Worm (Caenorhabditis elegans) whole organism, late embryonic: Measurements from ENCODE around the gene cutl-1.
"Not testable (repeated sequence)": the region's sequence is repeated elsewhere in the genome, so short reads cannot be mapped to it uniquely, and the experiment has no call there.

Experiments used
- F13H6.1 ChIP-seq: sonication (generic microtip); optimal IDR thresholded peaks from 2 replicates; lab custom pipeline; 2016; ENCODE audit warnings: missing genetic modification characterization, missing compliant biosample characterization
- K02D7.2 ChIP-seq: sonication (generic microtip); optimal IDR thresholded peaks from 2 replicates; lab custom pipeline; 2017; ENCODE audit warnings: mild to moderate bottlenecking, missing genetic modification characterization, missing compliant biosample characterization
- T23F11.4 ChIP-seq: fragments of 200-800 bp; sonication (Bioruptor generic); optimal IDR thresholded peaks from 2 replicates; lab custom pipeline; 2018; ENCODE audit warnings: mild to moderate bottlenecking, missing genetic modification characterization, missing compliant biosample characterization
- ama-1 ChIP-seq: fragments of 150-350 bp; optimal IDR thresholded peaks from 2 replicates; lab custom pipeline; 2014
- ceh-18 ChIP-seq: sonication (generic microtip); optimal IDR thresholded peaks from 2 replicates; lab custom pipeline; 2016; ENCODE audit warnings: missing genetic modification characterization, missing compliant biosample characterization
- ceh-19 ChIP-seq: fragments of 200-800 bp; sonication (Bioruptor generic); optimal IDR thresholded peaks from 2 replicates; lab custom pipeline; 2018; ENCODE audit warnings: mild to moderate bottlenecking, missing genetic modification characterization, missing compliant biosample characterization
- ceh-34 ChIP-seq: sonication (generic microtip); optimal IDR thresholded peaks from 2 replicates; lab custom pipeline; 2016; ENCODE audit warnings: mild to moderate bottlenecking, missing genetic modification characterization, missing compliant biosample characterization
- ceh-45 ChIP-seq: fragments of 200-800 bp; sonication (Bioruptor generic); IDR thresholded peaks from 2 replicates; pipeline ENCODE4 v1.3.6; 2022; ENCODE audit warnings: missing genetic modification reagents, missing genetic modification characterization, missing compliant biosample characterization
- ceh-6 ChIP-seq: fragments of 200-800 bp; sonication (Bioruptor generic); optimal IDR thresholded peaks from 2 replicates; lab custom pipeline; 2018; ENCODE audit warnings: mild to moderate bottlenecking, missing genetic modification characterization, missing compliant biosample characterization
- che-1 ChIP-seq: sonication (generic microtip); optimal IDR thresholded peaks from 2 replicates; lab custom pipeline; 2016; ENCODE audit warnings: mild to moderate bottlenecking, missing genetic modification characterization, missing compliant biosample characterization
- elt-2 ChIP-seq: sonication (generic microtip); optimal IDR thresholded peaks from 2 replicates; lab custom pipeline; 2016; ENCODE audit warnings: missing genetic modification reagents, missing genetic modification characterization, missing compliant biosample characterization
- fkh-10 ChIP-seq: fragments of 150-350 bp; optimal IDR thresholded peaks from 2 replicates; lab custom pipeline; 2014; ENCODE audit warnings: missing biosample characterization, missing genetic modification reagents, missing genetic modification characterization
- hlh-13 ChIP-seq: fragments of 200-800 bp; sonication (Bioruptor generic); optimal IDR thresholded peaks from 2 replicates; lab custom pipeline; 2018; ENCODE audit warnings: mild to moderate bottlenecking, missing genetic modification characterization, missing compliant biosample characterization
- hlh-30 ChIP-seq: sonication (generic microtip); optimal IDR thresholded peaks from 2 replicates; lab custom pipeline; 2017; ENCODE audit warnings: antibody characterized with exemption, missing genetic modification characterization, missing compliant biosample characterization; ENCODE audit not compliant: insufficient read depth
- hlh-6 ChIP-seq: sonication (generic microtip); optimal IDR thresholded peaks from 2 replicates; lab custom pipeline; 2016; ENCODE audit warnings: missing genotype, missing genetic modification characterization, missing compliant biosample characterization
- hlh-8 ChIP-seq: sonication (generic microtip); optimal IDR thresholded peaks from 2 replicates; lab custom pipeline; 2016; ENCODE audit warnings: missing genotype, missing genetic modification characterization, missing compliant biosample characterization
- lim-6 ChIP-seq: sonication (generic microtip); optimal IDR thresholded peaks from 2 replicates; lab custom pipeline; 2016; ENCODE audit warnings: missing genetic modification characterization, missing compliant biosample characterization
- mec-3 ChIP-seq: sonication (generic microtip); optimal IDR thresholded peaks from 2 replicates; lab custom pipeline; 2016; ENCODE audit warnings: borderline replicate concordance, missing genetic modification characterization, missing compliant biosample characterization
- nfya-1 ChIP-seq: sonication (generic microtip); optimal IDR thresholded peaks from 2 replicates; lab custom pipeline; 2017; ENCODE audit warnings: missing genetic modification characterization, mild to moderate bottlenecking, missing compliant biosample characterization, antibody characterized with exemption, moderate library complexity
- nhr-11 ChIP-seq: fragments of 150-350 bp; optimal IDR thresholded peaks from 2 replicates; lab custom pipeline; 2014; ENCODE audit warnings: missing biosample characterization, missing genetic modification characterization
- nhr-232 ChIP-seq: sonication (generic microtip); optimal IDR thresholded peaks from 2 replicates; lab custom pipeline; 2016; ENCODE audit warnings: missing genetic modification characterization, missing compliant biosample characterization
- npax-4 ChIP-seq: sonication (generic microtip); optimal IDR thresholded peaks from 2 replicates; lab custom pipeline; 2016; ENCODE audit warnings: missing genetic modification characterization, missing compliant biosample characterization
- pag-3 ChIP-seq: sonication (generic microtip); optimal IDR thresholded peaks from 2 replicates; lab custom pipeline; 2016; ENCODE audit warnings: missing compliant biosample characterization, missing genetic modification characterization, borderline replicate concordance
- pax-1 ChIP-seq: fragments of 150-350 bp; optimal IDR thresholded peaks from 2 replicates; lab custom pipeline; 2014; ENCODE audit warnings: missing biosample characterization, missing genetic modification characterization
- pha-2 ChIP-seq: sonication (generic microtip); optimal IDR thresholded peaks from 2 replicates; lab custom pipeline; 2017; ENCODE audit warnings: mild to moderate bottlenecking, missing genetic modification characterization, missing compliant biosample characterization
- pha-4 ChIP-seq: fragments of 150-350 bp; optimal IDR thresholded peaks from 2 replicates; lab custom pipeline; 2018; ENCODE audit warnings: missing biosample characterization, missing genetic modification reagents, missing genetic modification characterization
- pqm-1 ChIP-seq: sonication (generic microtip); optimal IDR thresholded peaks from 2 replicates; lab custom pipeline; 2016; ENCODE audit warnings: missing genetic modification characterization, missing compliant biosample characterization
- pros-1 ChIP-seq: fragments of 150-350 bp; optimal IDR thresholded peaks from 2 replicates; lab custom pipeline; 2014; ENCODE audit warnings: missing biosample characterization, missing genetic modification reagents, missing genetic modification characterization
- ref-2 ChIP-seq: sonication (generic microtip); optimal IDR thresholded peaks from 2 replicates; lab custom pipeline; 2016; ENCODE audit warnings: missing genetic modification characterization, missing compliant biosample characterization
- rnt-1 ChIP-seq: sonication (generic microtip); optimal IDR thresholded peaks from 2 replicates; lab custom pipeline; 2016; ENCODE audit warnings: missing genetic modification characterization, missing compliant biosample characterization
- sox-4 ChIP-seq: sonication (generic microtip); optimal IDR thresholded peaks from 2 replicates; lab custom pipeline; 2017; ENCODE audit warnings: mild to moderate bottlenecking, missing genetic modification characterization, inconsistent platforms, missing compliant biosample characterization
- tbx-2 ChIP-seq: sonication (generic microtip); optimal IDR thresholded peaks from 2 replicates; lab custom pipeline; 2016; ENCODE audit warnings: missing genetic modification characterization, missing compliant biosample characterization
- ttx-3 ChIP-seq: sonication (generic microtip); optimal IDR thresholded peaks from 2 replicates; lab custom pipeline; 2016; ENCODE audit warnings: missing genetic modification reagents, missing genetic modification characterization, missing compliant biosample characterization
- unc-3 ChIP-seq, 2 experiments: fragments of 200-800 bp in 1 of 2; sonication (Bioruptor generic) in 1 of 2; sonication (generic microtip) in 1 of 2; conservative IDR thresholded peaks in 1 of 2; optimal IDR thresholded peaks in 1 of 2; 2 replicates each; pipeline versions ENCODE4 v1.3.6 to Lab custom; 2016 to 2022; ENCODE audit warnings: missing compliant biosample characterization in 2 of 2, missing genetic modification characterization in 2 of 2, missing genetic modification reagents in 1 of 2
- unc-42 ChIP-seq: sonication (generic microtip); optimal IDR thresholded peaks from 2 replicates; lab custom pipeline; 2016; ENCODE audit warnings: missing genotype, missing genetic modification characterization, missing compliant biosample characterization
- unc-55 ChIP-seq: sonication (generic microtip); optimal IDR thresholded peaks from 2 replicates; lab custom pipeline; 2017; ENCODE audit warnings: missing biosample characterization, missing genetic modification reagents, missing genetic modification characterization
- ztf-16 ChIP-seq: sonication (generic microtip); optimal IDR thresholded peaks from 2 replicates; lab custom pipeline; 2017; ENCODE audit warnings: missing genetic modification characterization, missing compliant biosample characterization

The cutl-1 gene

ce11 chrV:13443535-13443934, 37.6 kb upstream of the cutl-1 start, which contains the start of gene Y2H9A.6:
Gene Y2H9A.6 (plus strand): TSS chrV:13443835.
- TF ChIP-seq fkh-10 (GFP tag; lab: Kevin White, UChicago); ztf-16 (tag; lab: Kevin White, UChicago); npax-4 (tag; lab: Kevin White, UChicago): not testable (repeated sequence)

ce11 chrV:13442819-13443218, 36.9 kb upstream of the cutl-1 start:
- TF ChIP-seq nhr-11 = no peak
- TF ChIP-seq tbx-2 (tag; lab: Kevin White, UChicago) = no peak
- TF ChIP-seq unc-55 = no peak
- no peak for TF ChIP-seq ceh-18 (tag; lab: Kevin White, UChicago)
- no peak for TF ChIP-seq hlh-6
- no peak for TF ChIP-seq lim-6
- TF ChIP-seq hlh-30 (tag; lab: Kevin White, UChicago) = no peak
- TF ChIP-seq ceh-45 = no peak
- no peak for TF ChIP-seq hlh-8 (tag; lab: Kevin White, UChicago)
- TF ChIP-seq pax-1 = no peak
- no peak for TF ChIP-seq sox-4 (tag; lab: Kevin White, UChicago)
- no peak for TF ChIP-seq unc-3 (GFP tag; conservative IDR thresholded peaks at IDR 0.05; lab: Robert Waterston, UW)
- TF ChIP-seq unc-3 (tag; optimal IDR thresholded peaks at IDR 0.05; lab: Kevin White, UChicago) = no peak

ce11 chrV:13441661-13442060, 35.7 kb upstream of the cutl-1 start, which contains the start of gene col-162:
Gene col-162 (plus strand): TSS chrV:13441961.
- TF ChIP-seq ceh-6 (GFP tag; lab: Kevin White, UChicago) (no peak), pqm-1 (tag; lab: Kevin White, UChicago) (no peak), hlh-13 (GFP tag; lab: Kevin White, UChicago) (no peak), sox-4 (tag; lab: Kevin White, UChicago) (no peak), unc-42 (tag; lab: Kevin White, UChicago) (no peak), mec-3 (tag; lab: Kevin White, UChicago) (no peak), fkh-10 (GFP tag; lab: Kevin White, UChicago) (no peak)
- TF ChIP-seq, all 69 proteins: peak for 0

- TF ChIP-seq nfya-1 (tag; lab: Kevin White, UChicago) (peak; percentile 85), ama-1 (lab: Kevin White, UChicago) (no peak)
Measured at ce11 chrV:13437473-13438074, 31.7 kb upstream of the cutl-1 start, which contains the start of gene mes-4. Gene mes-4 (minus strand): TSS chrV:13437545.

ce11 chrV:13432364-13432763, 26.4 kb upstream of the cutl-1 start, which contains the start of gene srd-17:
Gene srd-17 (minus strand): TSS chrV:13432714.
- TF ChIP-seq unc-42 (tag; lab: Kevin White, UChicago) (no peak), ref-2 (no peak), pha-2 (tag; lab: Kevin White, UChicago) (no peak), ceh-34 (tag; lab: Kevin White, UChicago) (no peak), F13H6.1 (tag; lab: Kevin White, UChicago) (no peak), che-1 (tag; lab: Kevin White, UChicago) (no peak), mec-3 (tag; lab: Kevin White, UChicago) (no peak), elt-2 (tag; lab: Kevin White, UChicago) (no peak), nhr-232 (tag; lab: Kevin White, UChicago) (no peak)
- TF ChIP-seq, all 69 proteins: peak for 0

- TF ChIP-seq pha-4 (tag; lab: Kevin White, UChicago) (no peak), T23F11.4 (GFP tag; lab: Kevin White, UChicago) (no peak), ttx-3 (tag; lab: Kevin White, UChicago) (no peak), K02D7.2 (tag; lab: Kevin White, UChicago) (no peak), nhr-11 (no peak), rnt-1 (tag; lab: Kevin White, UChicago) (no peak), ceh-19 (GFP tag; lab: Kevin White, UChicago) (no peak), unc-55 (no peak), fkh-10 (GFP tag; lab: Kevin White, UChicago) (no peak), pag-3 (tag; lab: Kevin White, UChicago) (no peak), F13H6.1 (tag; lab: Kevin White, UChicago) (no peak), pros-1 (no peak), pha-2 (tag; lab: Kevin White, UChicago) (no peak)
Measured at ce11 chrV:13428660-13429059, 22.7 kb upstream of the cutl-1 start, which contains the start of gene srd-19. Gene srd-19 (minus strand): TSS chrV:13428760.
